Fruit fly (Drosophila melanogaster): ENCODE measurements around the gene Gbeta76C.

Gbeta76C gene

DNA sequence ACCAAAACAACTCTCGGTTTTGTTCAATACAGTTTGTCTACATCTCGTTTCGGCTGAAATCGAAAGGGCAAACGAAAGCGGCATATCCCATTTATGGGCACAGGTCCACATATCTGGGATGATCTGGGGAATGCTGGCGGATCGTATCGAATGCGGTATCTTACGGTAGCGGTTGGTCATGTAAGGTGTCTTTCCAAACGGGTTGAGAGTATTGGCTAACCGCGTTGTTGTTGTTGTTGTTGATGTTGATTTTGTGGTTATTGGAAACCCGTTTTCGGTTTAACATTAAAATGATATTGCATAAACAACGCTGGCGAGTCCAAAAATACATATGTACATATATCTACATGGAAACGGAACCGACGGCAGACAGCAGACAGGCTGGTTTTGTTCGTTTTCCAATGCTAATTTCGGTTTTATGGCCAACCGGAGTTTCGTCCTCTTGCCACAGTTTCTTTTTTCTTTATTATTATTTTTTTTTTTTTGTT, 6.8 kb downstream of the Gbeta76C start:
- TF ChIP-seq Vsx2 (GFP tag; optimal IDR thresholded peaks at IDR 0.05; ENCODE audit: partially characterized antibody) (peak; percentile 34), Rel (GFP tag; optimal IDR thresholded peaks at IDR 0.05) (peak; percentile 51), Rel (tag; optimal IDR thresholded peaks at IDR 0.05) (no peak), lola (GFP tag; optimal IDR thresholded peaks at IDR 0.05) (no peak)

DNA sequence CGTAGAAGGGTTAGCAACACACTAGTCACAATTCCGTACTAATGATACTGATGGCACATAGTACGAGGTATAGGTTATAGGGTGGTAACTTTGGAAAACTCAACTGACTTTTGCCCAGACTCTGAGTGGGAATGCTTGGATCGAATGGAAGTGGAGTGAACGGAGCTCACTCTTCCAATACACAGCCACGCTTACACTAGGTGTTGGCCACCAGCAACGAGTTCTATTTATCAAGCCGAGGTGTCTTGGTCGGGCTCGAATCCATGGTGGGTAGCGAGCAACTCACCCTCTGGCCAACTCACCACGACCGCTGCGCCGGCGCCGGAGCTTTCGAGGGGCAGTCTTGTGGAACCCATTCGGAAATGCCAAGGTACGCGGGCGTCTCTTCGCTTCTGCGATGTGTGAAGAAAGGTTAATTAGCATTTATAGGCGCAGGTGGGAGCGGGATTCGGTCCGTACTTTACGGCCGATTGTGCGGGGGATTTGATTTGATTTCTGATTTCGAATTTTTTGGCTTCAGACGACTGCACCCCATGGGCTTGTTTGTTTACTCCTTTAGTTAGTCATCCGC, 7.7 kb downstream of the Gbeta76C start, which contains the start of gene verm:
verm (minus strand) TSS at position 204 of the 571 bp plus-strand sequence.
- TF ChIP-seq Abd-B (GFP tag; optimal IDR thresholded peaks at IDR 0.05) (no peak), psq (GFP tag; optimal IDR thresholded peaks at IDR 0.05) (no peak), Vsx2 (GFP tag; optimal IDR thresholded peaks at IDR 0.05; ENCODE audit: partially characterized antibody) (peak; percentile 2)

dm6 chr3L:19696073-19696960, 8.9 kb downstream of the Gbeta76C start:
- TF ChIP-seq br (GFP tag; optimal IDR thresholded peaks at IDR 0.05) = peak; percentile 12
- TF ChIP-seq foxo (GFP tag; optimal IDR thresholded peaks at IDR 0.05) = peak in 1 of 2 experiments; percentile 25
- no peak for TF ChIP-seq ey (GFP tag; optimal IDR thresholded peaks at IDR 0.05)
- TF ChIP-seq Jra (GFP tag; optimal IDR thresholded peaks at IDR 0.05) = no peak
- no peak for TF ChIP-seq Hr83 (GFP tag; optimal IDR thresholded peaks at IDR 0.05; ENCODE audit: poor library complexity, severe bottlenecking)
- TF ChIP-seq Myc (optimal IDR thresholded peaks at IDR 0.05) = no peak
- TF ChIP-seq Rel (GFP tag; optimal IDR thresholded peaks at IDR 0.05) = peak; percentile 2
- TF ChIP-seq Rel (tag; optimal IDR thresholded peaks at IDR 0.05) = peak; percentile 4
- TF ChIP-seq Hnf4 (GFP tag; optimal IDR thresholded peaks at IDR 0.05) = no peak
- TF ChIP-seq Sp1 (GFP tag; optimal IDR thresholded peaks at IDR 0.05) = peak; percentile 7
- no peak for TF ChIP-seq CrebA (GFP tag; optimal IDR thresholded peaks at IDR 0.05; ENCODE audit: borderline replicate concordance)
- TF ChIP-seq HLH106 (tag; optimal IDR thresholded peaks at IDR 0.05) = peak; percentile 23
- TF ChIP-seq fru (GFP tag; optimal IDR thresholded peaks at IDR 0.05) = no peak
- peak; percentile 55 for TF ChIP-seq woc (GFP tag; optimal IDR thresholded peaks at IDR 0.05)
- no peak for TF ChIP-seq dsf (GFP tag; optimal IDR thresholded peaks at IDR 0.05; ENCODE audit: borderline replicate concordance)
- no peak for TF ChIP-seq usp (GFP tag; optimal IDR thresholded peaks at IDR 0.05)
- no peak for TF ChIP-seq h (GFP tag; optimal IDR thresholded peaks at IDR 0.05)
- TF ChIP-seq dl (GFP tag; optimal IDR thresholded peaks at IDR 0.05; ENCODE audit: insufficient read depth in 1 of 2, partially characterized antibody in 2 of 2) = no peak
- no peak for TF ChIP-seq pan (optimal IDR thresholded peaks at IDR 0.05)
- no peak for TF ChIP-seq sage (GFP tag; optimal IDR thresholded peaks at IDR 0.05)

DNA sequence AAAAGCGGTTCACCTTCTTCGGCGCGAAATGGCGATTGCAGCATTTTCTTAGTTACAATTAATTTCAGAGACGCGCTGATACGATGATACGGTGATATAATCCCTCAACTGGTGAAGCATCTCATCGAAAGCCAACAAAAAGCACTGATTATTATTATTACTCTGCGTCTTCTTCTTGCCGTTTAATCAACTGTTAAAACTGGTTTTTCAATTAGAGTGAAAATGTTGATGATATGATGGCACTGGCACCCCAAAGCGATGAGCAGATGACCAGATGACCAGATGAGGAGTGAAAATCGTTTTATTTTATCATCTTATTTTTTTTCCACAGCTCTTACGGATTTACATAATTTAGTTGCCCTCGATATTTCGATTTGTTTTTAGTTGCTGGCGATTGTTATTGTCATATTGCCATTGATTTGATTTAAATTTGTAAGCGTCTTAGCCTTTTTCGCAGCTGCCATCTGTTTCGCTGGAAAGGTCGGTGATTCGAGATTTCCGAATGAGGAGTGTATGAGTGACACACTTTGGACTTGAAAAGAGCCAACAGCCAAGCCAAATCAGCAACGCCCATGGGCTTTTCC, 10.1 kb downstream of the Gbeta76C start:
- no peak for TF ChIP-seq CG9705 (GFP tag; optimal IDR thresholded peaks at IDR 0.05)
- TF ChIP-seq foxo (GFP tag; optimal IDR thresholded peaks at IDR 0.05) = no peak
- no peak for TF ChIP-seq Abd-B (GFP tag; optimal IDR thresholded peaks at IDR 0.05)
- TF ChIP-seq dsf (GFP tag; optimal IDR thresholded peaks at IDR 0.05; ENCODE audit: borderline replicate concordance) = no peak
- no peak for TF ChIP-seq br (GFP tag; optimal IDR thresholded peaks at IDR 0.05)
- TF ChIP-seq HLH106 (tag; optimal IDR thresholded peaks at IDR 0.05) = no peak
- no peak for TF ChIP-seq Jra (GFP tag; optimal IDR thresholded peaks at IDR 0.05)
- no peak for TF ChIP-seq psq (GFP tag; optimal IDR thresholded peaks at IDR 0.05)
- TF ChIP-seq h (GFP tag; optimal IDR thresholded peaks at IDR 0.05) = no peak
- TF ChIP-seq sage (GFP tag; optimal IDR thresholded peaks at IDR 0.05) = no peak
- TF ChIP-seq GATAd (GFP tag; optimal IDR thresholded peaks at IDR 0.05) = no peak

DNA sequence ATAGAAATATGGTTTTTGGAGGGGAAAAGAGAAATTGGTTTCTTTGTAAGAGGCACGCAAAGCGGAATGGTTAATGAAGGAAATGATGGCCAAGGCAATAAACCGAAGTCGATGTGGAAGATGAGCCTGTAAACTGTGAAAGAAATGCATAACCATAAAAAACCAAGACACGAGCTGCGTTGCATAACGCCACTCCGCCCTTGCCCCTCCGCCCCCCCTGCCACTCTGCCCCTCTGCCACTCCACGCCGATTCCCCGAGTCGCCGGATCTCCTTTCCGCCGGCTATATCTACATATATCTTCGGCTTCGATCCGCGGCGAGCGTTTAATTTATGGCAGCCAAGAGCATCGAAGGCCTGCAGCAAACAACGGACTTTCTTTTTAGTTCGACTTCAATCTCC, 11.2 kb downstream of the Gbeta76C start:
- TF ChIP-seq tai (GFP tag; optimal IDR thresholded peaks at IDR 0.05) (no peak), psq (GFP tag; optimal IDR thresholded peaks at IDR 0.05) (peak; percentile 23)

Measured in whole organism, wandering third instar larva.